Worm (Caenorhabditis elegans): ENCODE results near the gene ZK632.11.
A peak's percentile ranks its signal among the peaks of the same experiment; 100 is the strongest.

Gene ZK632.11

ce11 chrIII:9867780-9868503, 40.2 kb downstream of the ZK632.11 start, which contains the start of gene dhhc-4 (continued):
- TF ChIP-seq ceh-31 (tag; optimal IDR thresholded peaks at IDR 0.05): peak; percentile 90
- TF ChIP-seq npax-4 (tag; optimal IDR thresholded peaks at IDR 0.05): no peak
- TF ChIP-seq ahr-1 (tag; optimal IDR thresholded peaks at IDR 0.05): peak; percentile 6
- peak; percentile 92 for TF ChIP-seq C08G9.2 (tag; optimal IDR thresholded peaks at IDR 0.05)
- peak; percentile 58 for TF ChIP-seq unc-86 (tag; optimal IDR thresholded peaks at IDR 0.05)
- no peak for TF ChIP-seq dve-1 (tag; optimal IDR thresholded peaks at IDR 0.05)
- no peak for TF ChIP-seq ceh-48 (tag; optimal IDR thresholded peaks at IDR 0.05)
- no peak for TF ChIP-seq T23F11.4 (GFP tag; optimal IDR thresholded peaks at IDR 0.05)
- TF ChIP-seq sox-4 (tag; optimal IDR thresholded peaks at IDR 0.05): no peak
- TF ChIP-seq fax-1 (tag; optimal IDR thresholded peaks at IDR 0.05): peak; percentile 23
- peak; percentile 81 for TF ChIP-seq hlh-8 (tag; optimal IDR thresholded peaks at IDR 0.05)
- no peak for TF ChIP-seq ceh-24 (tag; optimal IDR thresholded peaks at IDR 0.05)
- TF ChIP-seq nfya-1 (tag; optimal IDR thresholded peaks at IDR 0.05): peak; percentile 0
- TF ChIP-seq elt-4 (tag; optimal IDR thresholded peaks at IDR 0.05): no peak
- TF ChIP-seq ztf-16 (tag; optimal IDR thresholded peaks at IDR 0.05): no peak
- peak; percentile 13 for TF ChIP-seq hlh-6 (tag; optimal IDR thresholded peaks at IDR 0.05)
- no peak for TF ChIP-seq lim-6 (tag; optimal IDR thresholded peaks at IDR 0.05)
- TF ChIP-seq unc-3 (GFP tag; conservative IDR thresholded peaks at IDR 0.05): no peak
- TF ChIP-seq unc-3 (tag; optimal IDR thresholded peaks at IDR 0.05): no peak
- no peak for TF ChIP-seq dmd-4 (tag; optimal IDR thresholded peaks at IDR 0.05; ENCODE audit: borderline replicate concordance)
- TF ChIP-seq ceh-14 (tag; optimal IDR thresholded peaks at IDR 0.05): peak; percentile 74
- peak; percentile 8 for TF ChIP-seq gmeb-2 (tag; optimal IDR thresholded peaks at IDR 0.05)
- no peak for TF ChIP-seq fkh-10 (GFP tag; optimal IDR thresholded peaks at IDR 0.05)
- no peak for TF ChIP-seq ceh-9 (tag; optimal IDR thresholded peaks at IDR 0.05)
- TF ChIP-seq pha-2 (tag; optimal IDR thresholded peaks at IDR 0.05): peak; percentile 11
- TF ChIP-seq C38D4.7 (GFP tag; optimal IDR thresholded peaks at IDR 0.05): no peak
- no peak for TF ChIP-seq pha-4 (tag; optimal IDR thresholded peaks at IDR 0.05)
- TF ChIP-seq hlh-15 (tag; optimal IDR thresholded peaks at IDR 0.05): no peak
- peak; percentile 46 for TF ChIP-seq ttx-3 (tag; optimal IDR thresholded peaks at IDR 0.05)
- TF ChIP-seq tbx-2 (tag; optimal IDR thresholded peaks at IDR 0.05): peak; percentile 81
- peak; percentile 79 for TF ChIP-seq tbx-7 (tag; optimal IDR thresholded peaks at IDR 0.05)
- TF ChIP-seq ref-2 (tag; optimal IDR thresholded peaks at IDR 0.05): peak; percentile 9
- no peak for TF ChIP-seq eyg-1 (tag; optimal IDR thresholded peaks at IDR 0.05)
- no peak for TF ChIP-seq sox-2 (GFP tag; IDR thresholded peaks at IDR 0.05)
- TF ChIP-seq ceh-30 (tag; optimal IDR thresholded peaks at IDR 0.05): no peak
- no peak for TF ChIP-seq hlh-13 (GFP tag; optimal IDR thresholded peaks at IDR 0.05)
- TF ChIP-seq hlh-30 (tag; optimal IDR thresholded peaks at IDR 0.05; ENCODE audit: insufficient read depth): no peak
- no peak for TF ChIP-seq fkh-6 (tag; optimal IDR thresholded peaks at IDR 0.05)
- peak; percentile 70 for TF ChIP-seq zip-5 (tag; optimal IDR thresholded peaks at IDR 0.05)
- TF ChIP-seq K09A11.1 (tag; optimal IDR thresholded peaks at IDR 0.05; ENCODE audit: insufficient read depth): no peak
- no peak for TF ChIP-seq ceh-19 (GFP tag; optimal IDR thresholded peaks at IDR 0.05)
- no peak for TF ChIP-seq pros-1 (tag; optimal IDR thresholded peaks at IDR 0.05)
- TF ChIP-seq pag-3 (tag; optimal IDR thresholded peaks at IDR 0.05; ENCODE audit: borderline replicate concordance): no peak
- TF ChIP-seq syd-9 (tag; optimal IDR thresholded peaks at IDR 0.05): no peak
- TF ChIP-seq pat-9 (tag; optimal IDR thresholded peaks at IDR 0.05): no peak
- TF ChIP-seq nhr-232 (tag; optimal IDR thresholded peaks at IDR 0.05): no peak
